Worm (Caenorhabditis elegans): ENCODE data around the gene zip-9.

zip-9 gene

DNA sequence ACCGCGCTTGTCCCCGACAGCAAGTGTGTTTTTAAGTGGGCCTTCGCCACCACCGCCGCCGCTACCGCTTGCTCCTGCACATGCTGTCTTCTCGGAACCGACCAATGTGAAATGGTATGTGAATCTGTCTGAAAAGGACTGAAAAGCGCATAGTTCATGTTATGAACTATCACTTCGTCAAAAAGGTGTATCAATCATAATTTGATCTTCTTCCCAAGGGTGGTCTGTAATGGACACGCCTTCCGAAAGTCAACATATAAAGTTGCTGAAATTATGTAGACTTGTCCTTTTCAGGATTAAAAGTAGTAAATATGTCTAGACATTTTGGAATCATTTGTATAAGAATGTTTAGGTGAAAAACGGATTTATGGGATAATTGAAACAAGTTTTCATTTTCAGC lies at the start of gene zip-9:
Gene zip-9, plus strand, starts transcription at position 301 of the 400 bp plus-strand sequence.
- TF ChIP-seq ZK185.1 (tag; optimal IDR thresholded peaks at IDR 0.05; ENCODE audit: poor library complexity, severe bottlenecking) (no peak), bed-1 (GFP tag; IDR thresholded peaks at IDR 0.05) (no peak), nfya-1 (tag; optimal IDR thresholded peaks at IDR 0.05; ENCODE audit: borderline replicate concordance, insufficient read depth) (no peak), hlh-26 (GFP tag; conservative IDR thresholded peaks at IDR 0.05) (no peak), T07F8.4 (tag; optimal IDR thresholded peaks at IDR 0.05) (no peak), snpc-1.1 (tag; optimal IDR thresholded peaks at IDR 0.05; ENCODE audit: insufficient read depth) (no peak), hsf-1 (GFP tag; IDR thresholded peaks at IDR 0.05) (0 out of 2 replicates have a peak, but pooled peaks have one; percentile 20), nfya-2 (GFP tag; IDR thresholded peaks at IDR 0.05) (no peak), attf-6 (GFP tag; IDR thresholded peaks at IDR 0.05) (no peak), F37B4.10 (GFP tag; IDR thresholded peaks at IDR 0.05) (0 out of 2 replicates have a peak, but pooled peaks have one; percentile 76)

DNA sequence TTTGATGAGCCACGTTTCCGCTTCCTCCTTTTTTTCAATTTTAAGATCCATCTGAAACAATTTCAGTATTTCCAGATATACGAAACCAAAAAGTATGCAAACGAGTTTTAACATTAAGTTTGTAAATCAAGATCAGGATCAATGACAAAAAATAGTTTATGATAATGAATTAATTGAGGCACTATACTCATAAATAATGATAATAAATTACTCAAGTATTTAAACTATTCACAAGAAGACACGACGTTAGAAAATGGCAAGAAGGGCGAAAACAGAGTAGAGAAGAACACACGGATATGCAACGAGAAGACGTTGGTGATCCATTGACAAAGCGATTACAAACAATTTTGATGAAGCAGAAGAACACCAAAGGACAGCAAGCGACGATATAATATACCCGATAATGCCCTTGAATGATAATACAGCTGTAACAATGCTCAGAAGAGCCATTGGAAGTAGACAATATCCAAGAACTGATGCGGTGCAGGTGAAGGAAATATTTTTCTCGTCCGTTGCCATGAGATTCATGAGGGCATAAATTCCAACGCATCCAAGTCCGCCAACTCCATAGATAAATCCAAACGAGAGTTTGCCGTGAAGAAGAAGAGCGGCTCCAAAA lies 48.6 kb upstream of the zip-9 start, which contains the start of gene F32D8.4:
Gene F32D8.4, minus strand, starts transcription at position 51 of the 619 bp plus-strand sequence.
- TF ChIP-seq ztf-18 (tag; optimal IDR thresholded peaks at IDR 0.05) (no peak), egl-18 (GFP tag; IDR thresholded peaks at IDR 0.05) (no peak), ceh-27 (GFP tag; optimal IDR thresholded peaks at IDR 0.05) (no peak), ztf-22 (GFP tag; optimal IDR thresholded peaks at IDR 0.05) (no peak), nfyb-1 (GFP tag; IDR thresholded peaks at IDR 0.05) (no peak), ztf-3 (GFP tag; optimal IDR thresholded peaks at IDR 0.05) (no peak), tlf-1 (GFP tag; optimal IDR thresholded peaks at IDR 0.05) (no peak), lin-35 (GFP tag; optimal IDR thresholded peaks at IDR 0.05) (no peak), let-526 (GFP tag; IDR thresholded peaks at IDR 0.05) (no peak), cebp-2 (GFP tag; IDR thresholded peaks at IDR 0.05) (no peak)

DNA sequence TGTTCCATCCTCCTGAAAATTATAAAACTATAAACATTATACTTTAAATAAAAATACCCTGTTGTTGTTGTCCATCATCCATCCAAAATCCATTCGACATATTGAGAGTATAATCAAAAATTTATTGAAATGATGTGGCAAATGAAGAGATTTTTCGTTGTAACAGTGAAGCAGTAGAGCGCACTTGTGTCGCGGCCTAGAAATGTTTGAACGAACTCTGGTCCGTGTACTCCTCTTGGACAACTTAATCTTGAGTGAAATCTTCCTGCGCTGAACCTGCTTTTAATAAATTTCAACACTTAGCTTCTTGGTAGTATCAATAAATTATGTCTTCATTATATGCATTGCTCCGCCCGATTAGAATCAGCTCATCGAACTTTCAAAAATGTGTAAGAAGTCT lies 47.7 kb upstream of the zip-9 start, which contains the start of the genes F32D8.14 and F32D8.5:
Gene F32D8.14, minus strand, starts transcription at position 188 of the 400 bp plus-strand sequence.
Gene F32D8.5, plus strand, starts transcription at position 200 of the 400 bp plus-strand sequence.
- TF ChIP-seq fkh-3 (tag; optimal IDR thresholded peaks at IDR 0.05) (no peak), attf-5 (GFP tag; optimal IDR thresholded peaks at IDR 0.05) (peak; percentile 60), F10E7.11 (tag; optimal IDR thresholded peaks at IDR 0.05) (no peak), mes-4 (tag; optimal IDR thresholded peaks at IDR 0.05) (no peak), xnd-1 (tag; optimal IDR thresholded peaks at IDR 0.05) (no peak), ceh-58 (GFP tag; IDR thresholded peaks at IDR 0.05) (no peak), zim-3 (tag; optimal IDR thresholded peaks at IDR 0.05) (no peak), F52B5.7 (tag; optimal IDR thresholded peaks at IDR 0.05) (no peak), egl-44 (GFP tag; IDR thresholded peaks at IDR 0.05) (no peak), Y95B8A.8 (GFP tag; IDR thresholded peaks at IDR 0.05) (no peak), mcd-1 (GFP tag; IDR thresholded peaks at IDR 0.05) (peak; percentile 92), T26A5.8 (tag; optimal IDR thresholded peaks at IDR 0.05) (no peak), nhr-120 (GFP tag; IDR thresholded peaks at IDR 0.05) (no peak), F55B11.4 (tag; optimal IDR thresholded peaks at IDR 0.05; ENCODE audit: borderline replicate concordance, insufficient read depth) (no peak), C06A6.2 (GFP tag; conservative IDR thresholded peaks at IDR 0.05) (0 out of 2 replicates have a peak, but pooled peaks have one; percentile 25), snpc-1.3 (tag; optimal IDR thresholded peaks at IDR 0.05; ENCODE audit: insufficient read depth) (no peak), zfh-2 (GFP tag; conservative IDR thresholded peaks at IDR 0.05) (no peak), unc-130 (GFP tag; optimal IDR thresholded peaks at IDR 0.05) (peak; percentile 39), hlh-12 (tag; optimal IDR thresholded peaks at IDR 0.05) (no peak), egrh-3 (GFP tag; IDR thresholded peaks at IDR 0.05) (no peak), ztf-22 (GFP tag; optimal IDR thresholded peaks at IDR 0.05) (no peak), lin-54 (GFP tag; optimal IDR thresholded peaks at IDR 0.05) (peak; percentile 69), dpff-1 (tag; optimal IDR thresholded peaks at IDR 0.05) (no peak), ceh-27 (GFP tag; optimal IDR thresholded peaks at IDR 0.05) (peak; percentile 84), nfyb-1 (GFP tag; IDR thresholded peaks at IDR 0.05) (0 out of 2 replicates have a peak, but pooled peaks have one; percentile 36), F22D6.2 (tag; optimal IDR thresholded peaks at IDR 0.05) (no peak), ceh-40 (GFP tag; IDR thresholded peaks at IDR 0.05) (no peak), mel-28 (tag; optimal IDR thresholded peaks at IDR 0.05; ENCODE audit: borderline replicate concordance) (no peak)

All from whole organism, young adult.